Fruit fly (Drosophila melanogaster) whole organism, embryonic: Measurements from ENCODE around the gene drn.

Experiments used
- Aef1 ChIP-seq: fragments of 200-800 bp; sonication (Bioruptor generic); IDR thresholded peaks from 3 replicates; pipeline ENCODE4 v1.3.6; 2022; ENCODE audit warnings: missing biosample characterization, missing genetic modification characterization
- Atf3 ChIP-seq: fragments of 200-800 bp; sonication (Bioruptor generic); optimal IDR thresholded peaks from 3 replicates; lab custom pipeline; 2016; ENCODE audit warnings: missing biosample characterization, missing genetic modification characterization
- Bgb ChIP-seq: fragments of 200-800 bp; sonication (Bioruptor generic); IDR thresholded peaks from 2 replicates; pipeline ENCODE4 v1.3.6; 2022; ENCODE audit warnings: missing biosample characterization, missing genetic modification characterization; ENCODE audit not compliant: partially characterized antibody
- Blimp-1 ChIP-seq: fragments of 200-800 bp; sonication (Bioruptor generic); optimal IDR thresholded peaks from 3 replicates; lab custom pipeline; 2018; ENCODE audit warnings: missing biosample characterization, missing genetic modification characterization, mild to moderate bottlenecking, moderate library complexity, missing genetic modification reagents
- CG11695 ChIP-seq: fragments of 200-800 bp; sonication (Bioruptor generic); IDR thresholded peaks from 3 replicates; pipeline ENCODE4 v1.3.6; 2022; ENCODE audit warnings: missing biosample characterization, missing genetic modification characterization
- CG12219 ChIP-seq: fragments of 200-800 bp; sonication (Bioruptor generic); optimal IDR thresholded peaks from 3 replicates; lab custom pipeline; 2018; ENCODE audit warnings: missing biosample characterization, mild to moderate bottlenecking, missing genetic modification characterization
- CG12299 ChIP-seq: fragments of 200-800 bp; sonication (Bioruptor generic); optimal IDR thresholded peaks from 2 replicates; lab custom pipeline; 2018; ENCODE audit warnings: missing biosample characterization, mild to moderate bottlenecking, missing genetic modification characterization
- CG12659 ChIP-seq: fragments of 200-800 bp; sonication (Bioruptor generic); optimal IDR thresholded peaks from 3 replicates; lab custom pipeline; 2017; ENCODE audit warnings: mild to moderate bottlenecking, missing biosample characterization, missing genetic modification reagents, missing genetic modification characterization
- CG13296 ChIP-seq: fragments of 200-800 bp; sonication (Bioruptor generic); optimal IDR thresholded peaks from 3 replicates; lab custom pipeline; 2018; ENCODE audit warnings: missing biosample characterization, mild to moderate bottlenecking, missing genetic modification characterization
- CG2889 ChIP-seq: fragments of 200-800 bp; sonication (Bioruptor generic); IDR thresholded peaks from 3 replicates; pipeline ENCODE4 v1.3.6; 2022; ENCODE audit warnings: missing biosample characterization, missing genetic modification characterization
- CG34224 ChIP-seq: fragments of 200-800 bp; sonication (Bioruptor generic); IDR thresholded peaks from 3 replicates; pipeline ENCODE4 v1.3.6; 2022; ENCODE audit warnings: missing biosample characterization, missing genetic modification characterization; ENCODE audit not compliant: partially characterized antibody
- CG3847 ChIP-seq: fragments of 200-800 bp; sonication (Bioruptor generic); IDR thresholded peaks from 2 replicates; pipeline ENCODE4 v1.3.6; 2022; ENCODE audit warnings: missing biosample characterization, missing genetic modification characterization
- CG4404 ChIP-seq: fragments of 200-800 bp; sonication (Bioruptor generic); IDR thresholded peaks from 2 replicates; pipeline ENCODE4 v1.3.6; 2022; ENCODE audit warnings: missing biosample characterization, missing genetic modification characterization
- CG5245 ChIP-seq: fragments of 200-800 bp; sonication (Bioruptor generic); optimal IDR thresholded peaks from 3 replicates; lab custom pipeline; 2016; ENCODE audit warnings: missing biosample characterization, missing genetic modification characterization
- CG6683 ChIP-seq: fragments of 200-800 bp; sonication (Bioruptor generic); optimal IDR thresholded peaks from 2 replicates; lab custom pipeline; 2017; ENCODE audit warnings: missing biosample characterization, mild to moderate bottlenecking, missing genetic modification characterization, missing genetic modification reagents
- CG7786 ChIP-seq: fragments of 200-800 bp; sonication (Bioruptor generic); optimal IDR thresholded peaks from 2 replicates; lab custom pipeline; 2016; ENCODE audit warnings: missing biosample characterization, missing genetic modification characterization
- Doc3 ChIP-seq: fragments of 200-800 bp; sonication (Bioruptor generic); IDR thresholded peaks from 3 replicates; pipeline ENCODE4 v1.3.6; 2022; ENCODE audit warnings: missing biosample characterization, missing genetic modification characterization; ENCODE audit not compliant: partially characterized antibody
- Dp ChIP-seq: fragments of 200-800 bp; sonication (Bioruptor generic); optimal IDR thresholded peaks from 2 replicates; lab custom pipeline; 2018; ENCODE audit warnings: missing biosample characterization, mild to moderate bottlenecking, missing genetic modification characterization, moderate library complexity
- Nf-YC ChIP-seq: fragments of 200-800 bp; optimal IDR thresholded peaks from 3 replicates; lab custom pipeline; 2019; ENCODE audit warnings: missing biosample characterization, mild to moderate bottlenecking, missing genetic modification characterization, moderate library complexity
- Ravus ChIP-seq: fragments of 200-800 bp; sonication (Bioruptor generic); IDR thresholded peaks from 2 replicates; pipeline ENCODE4 v1.3.6; 2022; ENCODE audit warnings: missing biosample characterization, missing genetic modification characterization
- ab ChIP-seq: fragments of 200-800 bp; sonication (Bioruptor generic); optimal IDR thresholded peaks from 2 replicates; lab custom pipeline; 2016; ENCODE audit warnings: missing biosample characterization, missing genetic modification characterization
- ase ChIP-seq: fragments of 200-800 bp; sonication (Bioruptor generic); IDR thresholded peaks from 3 replicates; pipeline ENCODE4 v1.3.6; 2022; ENCODE audit warnings: missing biosample characterization, missing genetic modification characterization
- ato ChIP-seq: fragments of 200-800 bp; sonication (Bioruptor generic); IDR thresholded peaks from 2 replicates; pipeline ENCODE4 v1.3.6; 2022; ENCODE audit warnings: missing biosample characterization, missing genetic modification characterization; ENCODE audit not compliant: partially characterized antibody
- bab2 ChIP-seq: fragments of 200-800 bp; sonication (Bioruptor generic); optimal IDR thresholded peaks from 2 replicates; lab custom pipeline; 2016; ENCODE audit warnings: missing biosample characterization, missing genetic modification characterization
- ci ChIP-seq: fragments of 200-800 bp; sonication (Bioruptor generic); IDR thresholded peaks from 3 replicates; pipeline ENCODE4 v1.3.6; 2022; ENCODE audit warnings: missing biosample characterization, missing genetic modification characterization
- dmrt11E ChIP-seq: fragments of 200-800 bp; sonication (Bioruptor generic); optimal IDR thresholded peaks from 3 replicates; lab custom pipeline; 2018; ENCODE audit warnings: missing biosample characterization, mild to moderate bottlenecking, missing genetic modification characterization, moderate library complexity
- dpn ChIP-seq, 2 experiments: fragments of 200-800 bp; sonication (Bioruptor generic); optimal IDR thresholded peaks; 3 replicates each; lab custom pipeline; 2016; ENCODE audit warnings: missing biosample characterization in 2 of 2, missing genetic modification characterization in 2 of 2
- ewg ChIP-seq: fragments of 200-800 bp; sonication (Bioruptor generic); optimal IDR thresholded peaks from 3 replicates; lab custom pipeline; 2017; ENCODE audit warnings: mild to moderate bottlenecking, missing biosample characterization, missing genetic modification reagents, missing genetic modification characterization
- fd96Cb ChIP-seq: fragments of 200-800 bp; sonication (Bioruptor generic); optimal IDR thresholded peaks from 2 replicates; lab custom pipeline; 2018; ENCODE audit warnings: missing biosample characterization, mild to moderate bottlenecking, missing genetic modification characterization, moderate library complexity
- ftz-f1 ChIP-seq: fragments of 200-800 bp; sonication (Bioruptor generic); optimal IDR thresholded peaks from 2 replicates; lab custom pipeline; 2016; ENCODE audit warnings: missing biosample characterization, missing genetic modification characterization
- gcm ChIP-seq: fragments of 200-800 bp; sonication (Bioruptor generic); optimal IDR thresholded peaks from 2 replicates; lab custom pipeline; 2019; ENCODE audit warnings: missing biosample characterization, mild to moderate bottlenecking, missing genetic modification characterization, moderate library complexity
- gcm2 ChIP-seq: fragments of 200-800 bp; sonication (Bioruptor generic); optimal IDR thresholded peaks from 2 replicates; lab custom pipeline; 2016; ENCODE audit warnings: missing biosample characterization, missing genetic modification characterization
- ham ChIP-seq: fragments of 200-800 bp; sonication (Bioruptor generic); IDR thresholded peaks from 2 replicates; pipeline ENCODE4 v1.3.6; 2022; ENCODE audit warnings: missing biosample characterization, missing genetic modification characterization
- her ChIP-seq: fragments of 200-800 bp; sonication (Bioruptor generic); optimal IDR thresholded peaks from 2 replicates; lab custom pipeline; 2016; ENCODE audit warnings: missing biosample characterization, missing genetic modification characterization
- ind ChIP-seq: fragments of 200-800 bp; sonication (Bioruptor generic); optimal IDR thresholded peaks from 3 replicates; lab custom pipeline; 2016; ENCODE audit warnings: missing biosample characterization, missing genetic modification characterization
- inv ChIP-seq: fragments of 200-800 bp; sonication (Bioruptor generic); IDR thresholded peaks from 2 replicates; pipeline ENCODE4 v1.3.6; 2022; ENCODE audit warnings: missing biosample characterization, missing genetic modification characterization; ENCODE audit not compliant: partially characterized antibody
- kay ChIP-seq: fragments of 200-800 bp; sonication (Bioruptor generic); optimal IDR thresholded peaks from 2 replicates; lab custom pipeline; 2016; ENCODE audit warnings: missing biosample characterization, missing genetic modification characterization
- ken ChIP-seq: fragments of 200-800 bp; sonication (Bioruptor generic); IDR thresholded peaks from 3 replicates; pipeline ENCODE4 v1.3.6; 2022; ENCODE audit warnings: missing biosample characterization, missing genetic modification characterization
- klu ChIP-seq: fragments of 200-800 bp; sonication (Bioruptor generic); IDR thresholded peaks from 2 replicates; pipeline ENCODE4 v1.3.6; 2022; ENCODE audit warnings: missing biosample characterization, missing genetic modification characterization
- knrl ChIP-seq: fragments of 200-800 bp; sonication (Bioruptor generic); IDR thresholded peaks from 3 replicates; pipeline ENCODE4 v1.3.6; 2022; ENCODE audit warnings: missing biosample characterization, missing genetic modification characterization; ENCODE audit not compliant: partially characterized antibody
- lilli ChIP-seq: fragments of 200-800 bp; sonication (Bioruptor generic); optimal IDR thresholded peaks from 3 replicates; lab custom pipeline; 2016; ENCODE audit warnings: missing biosample characterization, missing genetic modification characterization
- nerfin-2 ChIP-seq: fragments of 200-800 bp; sonication (Bioruptor generic); IDR thresholded peaks from 2 replicates; pipeline ENCODE4 v1.3.6; 2022; ENCODE audit warnings: missing biosample characterization, missing genetic modification characterization; ENCODE audit not compliant: partially characterized antibody
- phol ChIP-seq: fragments of 200-800 bp; sonication (Bioruptor generic); optimal IDR thresholded peaks from 3 replicates; lab custom pipeline; 2018; ENCODE audit warnings: missing biosample characterization, mild to moderate bottlenecking, missing genetic modification characterization, moderate library complexity
- run ChIP-seq: fragments of 200-800 bp; sonication (Bioruptor generic); optimal IDR thresholded peaks from 3 replicates; lab custom pipeline; 2018; ENCODE audit warnings: missing biosample characterization, mild to moderate bottlenecking, missing genetic modification characterization
- stc ChIP-seq: fragments of 200-800 bp; sonication (Bioruptor generic); IDR thresholded peaks from 2 replicates; pipeline ENCODE4 v1.3.6; 2022; ENCODE audit warnings: missing biosample characterization, missing genetic modification characterization
- tio ChIP-seq: fragments of 200-800 bp; sonication (Bioruptor generic); optimal IDR thresholded peaks from 2 replicates; lab custom pipeline; 2017; ENCODE audit warnings: missing biosample characterization, missing genetic modification characterization, inconsistent platforms
- trem ChIP-seq: fragments of 200-800 bp; optimal IDR thresholded peaks from 3 replicates; lab custom pipeline; 2019; ENCODE audit warnings: missing biosample characterization, mild to moderate bottlenecking, missing genetic modification characterization, moderate library complexity
- ttk ChIP-seq: fragments of 200-800 bp; sonication (Bioruptor generic); IDR thresholded peaks from 2 replicates; pipeline ENCODE4 v2.1.2; 2022; ENCODE audit warnings: missing biosample characterization, missing genetic modification characterization
- z ChIP-seq: fragments of 200-800 bp; sonication (Bioruptor generic); IDR thresholded peaks from 3 replicates; pipeline ENCODE4 v1.3.6; 2022; ENCODE audit warnings: missing biosample characterization, missing genetic modification characterization
- zfh1 ChIP-seq: fragments of 200-800 bp; sonication (Bioruptor generic); IDR thresholded peaks from 3 replicates; pipeline ENCODE4 v1.3.6; 2022; ENCODE audit warnings: missing biosample characterization, missing genetic modification characterization

drn gene

dm6 chr3R:9344791-9345208, 4.8 kb downstream of the drn start (continued):
- no peak for TF ChIP-seq Doc3 (GFP tag; lab: Robert Waterston, UW)
- no peak for TF ChIP-seq Ravus (GFP tag; lab: Robert Waterston, UW)
- no peak for TF ChIP-seq klu (GFP tag; lab: Robert Waterston, UW)
- no peak for TF ChIP-seq inv
- TF ChIP-seq ken, result 0 out of 3 replicates have a peak, but pooled peaks have one; percentile 12
- TF ChIP-seq Aef1 (GFP tag; lab: Robert Waterston, UW), result peak; percentile 36; the same call in 1 of the 3 replicates
- TF ChIP-seq dmrt11E (tag; lab: Kevin White, UChicago), result peak; percentile 22
- TF ChIP-seq lilli (GFP tag; lab: Kevin White, UChicago), result peak; percentile 54
- peak; percentile 35 to 47 for TF ChIP-seq dpn (GFP tag; optimal IDR thresholded peaks at IDR 0.05; lab: Kevin White, UChicago)
- peak; percentile 8; the same call in 1 of the 3 replicates for TF ChIP-seq ase (GFP tag; lab: Robert Waterston, UW)
- TF ChIP-seq kay (GFP tag; lab: Kevin White, UChicago), result no peak
- peak; percentile 36 for TF ChIP-seq bab2 (GFP tag; lab: Kevin White, UChicago)
- peak; percentile 26 for TF ChIP-seq tio (GFP tag; lab: Kevin White, UChicago)
- TF ChIP-seq CG2889 (GFP tag; lab: Robert Waterston, UW), result 0 out of 3 replicates have a peak, but pooled peaks have one; percentile 31
- no peak for TF ChIP-seq ato
- no peak for TF ChIP-seq CG12299 (tag; lab: Kevin White, UChicago)
- peak; percentile 21 for TF ChIP-seq CG5245
- no peak for TF ChIP-seq ftz-f1
- no peak for TF ChIP-seq Bgb (GFP tag; lab: Robert Waterston, UW)
- TF ChIP-seq ttk (GFP tag; lab: Robert Waterston, UW), result 0 out of 2 replicates have a peak, but pooled peaks have one; percentile 33
- TF ChIP-seq phol (tag; lab: Kevin White, UChicago), result peak; percentile 45
- no peak for TF ChIP-seq ab (GFP tag; lab: Kevin White, UChicago)
- TF ChIP-seq zfh1 (GFP tag; lab: Robert Waterston, UW), result 0 out of 3 replicates have a peak, but pooled peaks have one; percentile 45
- peak; percentile 59 for TF ChIP-seq CG12659
- no peak for TF ChIP-seq ham (GFP tag; lab: Robert Waterston, UW)
- TF ChIP-seq Dp (GFP tag; lab: Kevin White, UChicago), result no peak
- peak; percentile 71; the same call in 2 of the 3 replicates for TF ChIP-seq CG11695 (GFP tag; lab: Robert Waterston, UW)
- peak; percentile 56; the same call in 1 of the 3 replicates for TF ChIP-seq ci (GFP tag; lab: Robert Waterston, UW)
- no peak for TF ChIP-seq CG4404 (GFP tag; lab: Robert Waterston, UW)
- TF ChIP-seq CG13296, result no peak
- 0 out of 2 replicates have a peak, but pooled peaks have one; percentile 12 for TF ChIP-seq CG3847 (GFP tag; lab: Robert Waterston, UW)
- no peak for TF ChIP-seq knrl
- peak; percentile 18 for TF ChIP-seq ind (GFP tag; lab: Kevin White, UChicago)
- TF ChIP-seq Nf-YC (tag; lab: Kevin White, UChicago), result peak; percentile 11
- no peak for TF ChIP-seq Atf3 (GFP tag; lab: Kevin White, UChicago)
- no peak for TF ChIP-seq trem
- no peak for TF ChIP-seq gcm2
- no peak for TF ChIP-seq CG7786 (GFP tag; lab: Kevin White, UChicago)
- TF ChIP-seq stc (GFP tag; lab: Robert Waterston, UW), result peak; percentile 57; the same call in 1 of the 2 replicates
- peak; percentile 61 for TF ChIP-seq Blimp-1
- TF ChIP-seq fd96Cb (tag; lab: Kevin White, UChicago), result peak; percentile 29
- TF ChIP-seq CG34224 (GFP tag; lab: Robert Waterston, UW), result no peak
- no peak for TF ChIP-seq CG12219
- peak; percentile 35 for TF ChIP-seq run
- no peak for TF ChIP-seq z (GFP tag; lab: Robert Waterston, UW)
- TF ChIP-seq her (GFP tag; lab: Kevin White, UChicago), result no peak
- peak; percentile 29 for TF ChIP-seq ewg
- TF ChIP-seq nerfin-2 (GFP tag; lab: Robert Waterston, UW), result no peak
- peak; percentile 52 for TF ChIP-seq gcm (GFP tag; lab: Kevin White, UChicago)
- no peak for TF ChIP-seq CG6683
